Worm (Caenorhabditis elegans) whole organism, young adult: ENCODE data around the gene puf-5.

ENCODE experiments used
- C06A6.2 ChIP-seq: fragments of 200-800 bp; sonication (Bioruptor generic); conservative IDR thresholded peaks from 2 replicates; pipeline ENCODE4 v1.3.6; 2022; ENCODE audit warnings: missing genetic modification characterization, missing compliant biosample characterization
- aptf-3 ChIP-seq: fragments of 200-800 bp; sonication (Bioruptor generic); IDR thresholded peaks from 2 replicates; pipeline ENCODE4 v1.3.6; 2022; ENCODE audit warnings: missing genetic modification characterization, missing compliant biosample characterization
- cebp-1 ChIP-seq, 2 experiments: fragments of 200-800 bp in 1 of 2; sonication (Bioruptor generic) in 1 of 2; sonication (generic microtip) in 1 of 2; IDR thresholded peaks in 1 of 2; optimal IDR thresholded peaks in 1 of 2; 2 replicates each; pipeline versions ENCODE4 v1.3.6 to Lab custom; 2017 to 2022; ENCODE audit warnings: missing compliant biosample characterization in 2 of 2, missing genetic modification characterization in 2 of 2, mild to moderate bottlenecking in 1 of 2, missing genetic modification reagents in 1 of 2, moderate library complexity in 1 of 2
- efl-1 ChIP-seq: fragments of 150-350 bp; optimal IDR thresholded peaks from 2 replicates; lab custom pipeline; 2014; ENCODE audit warnings: missing biosample characterization, missing genetic modification reagents, missing genetic modification characterization
- egl-44 ChIP-seq: fragments of 200-800 bp; sonication (Bioruptor generic); IDR thresholded peaks from 2 replicates; pipeline ENCODE4 v1.3.6; 2022; ENCODE audit warnings: missing genetic modification reagents, missing genetic modification characterization, missing compliant biosample characterization
- ets-4 ChIP-seq: fragments of 200-800 bp; sonication (Bioruptor generic); optimal IDR thresholded peaks from 2 replicates; lab custom pipeline; 2018; ENCODE audit warnings: mild to moderate bottlenecking, missing genetic modification characterization, missing compliant biosample characterization
- hlh-12 ChIP-seq: sonication (generic microtip); optimal IDR thresholded peaks from 2 replicates; lab custom pipeline; 2016; ENCODE audit warnings: missing genetic modification characterization, missing compliant biosample characterization
- nfya-2 ChIP-seq: fragments of 200-800 bp; sonication (Bioruptor generic); IDR thresholded peaks from 2 replicates; pipeline ENCODE4 v1.3.6; 2022; ENCODE audit warnings: missing genetic modification reagents, missing genetic modification characterization, missing compliant biosample characterization
- snpc-4 ChIP-seq, 5 experiments: fragments of 150-350 bp in 1 of 5; sonication (generic microtip) in 4 of 5; optimal IDR thresholded peaks; 2 replicates each; lab custom pipeline; 2014 to 2018; ENCODE audit warnings: missing genetic modification characterization in 5 of 5, missing biosample characterization in 3 of 5, antibody characterized with exemption in 2 of 5, mild to moderate bottlenecking in 2 of 5, missing compliant biosample characterization in 2 of 5, missing genotype in 2 of 5, moderate library complexity in 2 of 5, missing genetic modification reagents in 1 of 5
- zim-3 ChIP-seq: sonication (generic microtip); optimal IDR thresholded peaks from 2 replicates; lab custom pipeline; 2017; ENCODE audit warnings: mild to moderate bottlenecking, missing genetic modification characterization, moderate library complexity, missing compliant biosample characterization

DNA sequence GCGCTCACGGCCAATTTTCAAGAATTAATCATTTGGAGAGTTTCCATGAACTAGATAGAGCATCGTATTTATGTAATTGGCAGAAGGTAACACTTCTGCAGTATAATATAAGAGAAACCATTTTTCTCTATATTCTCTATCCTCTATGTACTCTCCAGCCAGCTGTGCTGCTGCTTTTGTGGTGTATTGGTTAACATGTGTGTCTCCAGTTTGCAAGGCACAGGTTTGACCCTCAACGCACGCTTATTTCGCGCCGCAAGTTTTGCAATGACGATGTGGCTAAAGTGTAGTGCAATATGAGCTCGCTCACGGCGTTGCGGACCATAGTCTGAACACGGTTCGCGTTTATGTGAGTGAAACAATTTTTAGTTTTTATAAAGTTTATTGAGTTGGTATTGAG is 28.4 kb upstream of the puf-5 start:
- TF ChIP-seq nfya-2 (GFP tag; lab: Robert Waterston, UW) (0 out of 2 replicates have a peak, but pooled peaks have one; percentile 35), cebp-1 (GFP tag; IDR thresholded peaks at IDR 0.05; lab: Robert Waterston, UW) (peak; percentile 58; the same call in 1 of the 2 replicates), cebp-1 (tag; optimal IDR thresholded peaks at IDR 0.05; lab: Kevin White, UChicago) (no peak), efl-1 (GFP tag; lab: Kevin White, UChicago) (peak; percentile 47), C06A6.2 (GFP tag; lab: Robert Waterston, UW) (peak; percentile 65), egl-44 (GFP tag; lab: Robert Waterston, UW) (peak; percentile 84), ets-4 (GFP tag; lab: Kevin White, UChicago) (peak; percentile 93), aptf-3 (GFP tag; lab: Robert Waterston, UW) (0 out of 2 replicates have a peak, but pooled peaks have one; percentile 37), hlh-12 (tag; lab: Kevin White, UChicago) (peak; percentile 83), zim-3 (tag; lab: Kevin White, UChicago) (no peak), snpc-4 (GFP tag; optimal IDR thresholded peaks at IDR 0.05; lab: Kevin White, UChicago) (no peak), snpc-4 (tag; optimal IDR thresholded peaks at IDR 0.05; lab: Kevin White, UChicago) (peak in 1 of 4 experiments; percentile 73)
